Worm (Caenorhabditis elegans) whole organism, L1 larva: ENCODE measurements around the gene F28C10.1.

Source experiments
- F16B12.6 ChIP-seq: fragments of 150-350 bp; optimal IDR thresholded peaks from 2 replicates; lab custom pipeline; 2014; ENCODE audit warnings: missing biosample characterization, missing genetic modification characterization
- aha-1 ChIP-seq: fragments of 150-350 bp; optimal IDR thresholded peaks from 2 replicates; lab custom pipeline; 2014; ENCODE audit warnings: missing biosample characterization, missing genetic modification characterization
- blmp-1 ChIP-seq: fragments of 150-350 bp; optimal IDR thresholded peaks from 2 replicates; lab custom pipeline; 2014; ENCODE audit warnings: missing biosample characterization, missing genetic modification characterization
- ceh-63 ChIP-seq: fragments of 200-800 bp; sonication (Bioruptor generic); optimal IDR thresholded peaks from 2 replicates; lab custom pipeline; 2018; ENCODE audit warnings: mild to moderate bottlenecking, missing genetic modification characterization, missing compliant biosample characterization
- ceh-8 ChIP-seq: fragments of 200-800 bp; sonication (Bioruptor generic); optimal IDR thresholded peaks from 2 replicates; lab custom pipeline; 2018; ENCODE audit warnings: mild to moderate bottlenecking, missing genetic modification characterization, moderate library complexity, missing compliant biosample characterization
- ces-1 ChIP-seq: fragments of 150-350 bp; optimal IDR thresholded peaks from 2 replicates; lab custom pipeline; 2014; ENCODE audit warnings: missing biosample characterization, missing genetic modification reagents, missing genetic modification characterization
- dsc-1 ChIP-seq: sonication (generic microtip); optimal IDR thresholded peaks from 2 replicates; lab custom pipeline; 2016; ENCODE audit warnings: mild to moderate bottlenecking, missing genetic modification characterization, missing compliant biosample characterization
- efl-1 ChIP-seq, 4 experiments: fragments of 150-350 bp; optimal IDR thresholded peaks in 3 of 4; peaks in 1 of 4; 1 replicate in 1 of 4; 2 replicates in 3 of 4; lab custom pipeline; 2014; ENCODE audit warnings: missing biosample characterization in 2 of 4, missing genetic modification characterization in 2 of 4, missing genetic modification reagents in 2 of 4
- elt-2 ChIP-seq: sonication (generic microtip); optimal IDR thresholded peaks from 2 replicates; lab custom pipeline; 2016; ENCODE audit warnings: missing genetic modification characterization, mild to moderate bottlenecking, inconsistent platforms, missing compliant biosample characterization, missing genetic modification reagents
- elt-3 ChIP-seq, 6 experiments: fragments of 150-350 bp in 1 of 6; sonication (generic microtip); optimal IDR thresholded peaks; 2 replicates each; lab custom pipeline; 2017 to 2018; ENCODE audit warnings: missing biosample characterization in 6 of 6, missing genetic modification characterization in 6 of 6, inconsistent platforms in 1 of 6
- ets-5 ChIP-seq: fragments of 200-800 bp; sonication (Bioruptor generic); IDR thresholded peaks from 2 replicates; pipeline ENCODE4 v1.3.6; 2022; ENCODE audit warnings: missing genetic modification characterization, missing compliant biosample characterization
- fkh-10 ChIP-seq: sonication (generic microtip); optimal IDR thresholded peaks from 2 replicates; lab custom pipeline; 2017; ENCODE audit warnings: missing biosample characterization, missing genetic modification reagents, missing genetic modification characterization
- fos-1 ChIP-seq: fragments of 150-350 bp; optimal IDR thresholded peaks from 2 replicates; lab custom pipeline; 2014; ENCODE audit warnings: missing biosample characterization, missing genetic modification characterization
- hlh-4 ChIP-seq: sonication (generic microtip); optimal IDR thresholded peaks from 2 replicates; lab custom pipeline; 2016; ENCODE audit warnings: mild to moderate bottlenecking, missing genetic modification characterization, missing compliant biosample characterization
- hpl-2 ChIP-seq: fragments of 150-350 bp; optimal IDR thresholded peaks from 2 replicates; lab custom pipeline; 2014; ENCODE audit warnings: missing biosample characterization, missing genetic modification reagents, missing genetic modification characterization
- irx-1 ChIP-seq: sonication (generic microtip); optimal IDR thresholded peaks from 2 replicates; lab custom pipeline; 2016; ENCODE audit warnings: missing genetic modification characterization, missing compliant biosample characterization
- lin-14 ChIP-seq: fragments of 200-800 bp; sonication (Bioruptor generic); optimal IDR thresholded peaks from 2 replicates; lab custom pipeline; 2018; ENCODE audit warnings: mild to moderate bottlenecking, missing genetic modification characterization, moderate library complexity, missing compliant biosample characterization
- lin-15B ChIP-seq: fragments of 150-350 bp; sonication (generic microtip); optimal IDR thresholded peaks from 3 replicates; lab custom pipeline; 2014; ENCODE audit warnings: missing biosample characterization, missing genetic modification characterization
- lin-35 ChIP-seq, 2 experiments: fragments of 150-350 bp; optimal IDR thresholded peaks; 2 replicates each; lab custom pipeline; 2014; ENCODE audit warnings: missing biosample characterization in 2 of 2, missing genetic modification characterization in 2 of 2, missing genetic modification reagents in 2 of 2
- lir-3 ChIP-seq: sonication (generic microtip); optimal IDR thresholded peaks from 2 replicates; lab custom pipeline; 2016; ENCODE audit warnings: mild to moderate bottlenecking, missing genetic modification characterization, moderate library complexity, missing compliant biosample characterization; ENCODE audit not compliant: poor library complexity
- lsy-2 ChIP-seq, 2 experiments: fragments of 150-350 bp; optimal IDR thresholded peaks; 2 replicates each; lab custom pipeline; 2014; ENCODE audit warnings: missing biosample characterization in 2 of 2, missing genetic modification characterization in 2 of 2
- mdl-1 ChIP-seq, 2 experiments: fragments of 150-350 bp; optimal IDR thresholded peaks; 2 replicates each; lab custom pipeline; 2014 to 2017; ENCODE audit warnings: missing biosample characterization in 2 of 2, missing genetic modification characterization in 2 of 2, inconsistent platforms in 1 of 2
- mef-2 ChIP-seq: fragments of 150-350 bp; optimal IDR thresholded peaks from 2 replicates; lab custom pipeline; 2014; ENCODE audit warnings: missing biosample characterization, missing genetic modification characterization
- mep-1 ChIP-seq: fragments of 150-350 bp; optimal IDR thresholded peaks from 2 replicates; lab custom pipeline; 2014; ENCODE audit warnings: missing biosample characterization, missing genetic modification characterization
- nhr-20 ChIP-seq: sonication (generic microtip); optimal IDR thresholded peaks from 2 replicates; lab custom pipeline; 2016; ENCODE audit warnings: mild to moderate bottlenecking, missing genetic modification characterization, missing compliant biosample characterization
- nhr-28 ChIP-seq: fragments of 150-350 bp; optimal IDR thresholded peaks from 2 replicates; lab custom pipeline; 2014; ENCODE audit warnings: missing biosample characterization, missing genetic modification characterization
- nhr-71 ChIP-seq: sonication (generic microtip); optimal IDR thresholded peaks from 2 replicates; lab custom pipeline; 2016; ENCODE audit warnings: mild to moderate bottlenecking, missing genetic modification characterization, moderate library complexity, missing compliant biosample characterization
- nhr-85 ChIP-seq: sonication (generic microtip); peaks from one replicate; lab custom pipeline; 2016; ENCODE audit warnings: missing genetic modification characterization, inconsistent platforms, missing compliant biosample characterization
- nhr-90 ChIP-seq: sonication (generic microtip); optimal IDR thresholded peaks from 2 replicates; lab custom pipeline; 2016; ENCODE audit warnings: mild to moderate bottlenecking, missing genetic modification characterization, missing compliant biosample characterization; ENCODE audit not compliant: poor library complexity
- pag-3 ChIP-seq: sonication (generic microtip); optimal IDR thresholded peaks from 2 replicates; lab custom pipeline; 2017; ENCODE audit warnings: missing genetic modification characterization, mild to moderate bottlenecking, missing compliant biosample characterization, antibody characterized with exemption, borderline replicate concordance; ENCODE audit not compliant: insufficient read depth
- pqm-1 ChIP-seq: sonication (generic microtip); optimal IDR thresholded peaks from 3 replicates; lab custom pipeline; 2017; ENCODE audit warnings: missing biosample characterization, missing genetic modification characterization
- rnt-1 ChIP-seq: sonication (generic microtip); optimal IDR thresholded peaks from 2 replicates; lab custom pipeline; 2016; ENCODE audit warnings: mild to moderate bottlenecking, missing genetic modification characterization, moderate library complexity, missing compliant biosample characterization
- skn-1 ChIP-seq: fragments of 150-350 bp; optimal IDR thresholded peaks from 2 replicates; lab custom pipeline; 2014; ENCODE audit warnings: missing biosample characterization, missing genetic modification characterization
- snpc-4 ChIP-seq: fragments of 150-350 bp; optimal IDR thresholded peaks from 2 replicates; lab custom pipeline; 2014; ENCODE audit warnings: missing biosample characterization, missing genetic modification characterization
- snu-23 ChIP-seq: sonication (generic microtip); optimal IDR thresholded peaks from 2 replicates; lab custom pipeline; 2016; ENCODE audit warnings: missing genetic modification characterization, missing compliant biosample characterization
- sup-37 ChIP-seq: fragments of 200-800 bp; sonication (Bioruptor generic); optimal IDR thresholded peaks from 2 replicates; lab custom pipeline; 2018; ENCODE audit warnings: mild to moderate bottlenecking, missing genetic modification characterization, missing compliant biosample characterization
- swsn-7 ChIP-seq: sonication (generic microtip); optimal IDR thresholded peaks from 2 replicates; lab custom pipeline; 2016; ENCODE audit warnings: missing genetic modification characterization, missing compliant biosample characterization
- tlp-1 ChIP-seq: fragments of 150-350 bp; optimal IDR thresholded peaks from 2 replicates; lab custom pipeline; 2014; ENCODE audit warnings: missing biosample characterization, missing genetic modification characterization
- unc-130 ChIP-seq: fragments of 150-350 bp; optimal IDR thresholded peaks from 2 replicates; lab custom pipeline; 2017; ENCODE audit warnings: missing biosample characterization, missing genetic modification characterization, inconsistent platforms
- unc-86 ChIP-seq: sonication (generic microtip); optimal IDR thresholded peaks from 2 replicates; lab custom pipeline; 2016; ENCODE audit warnings: missing genetic modification characterization, missing compliant biosample characterization
- vab-15 ChIP-seq: sonication (generic microtip); optimal IDR thresholded peaks from 2 replicates; lab custom pipeline; 2017; ENCODE audit warnings: missing genotype, mild to moderate bottlenecking, missing genetic modification characterization, missing compliant biosample characterization
- zag-1 ChIP-seq: fragments of 150-350 bp; optimal IDR thresholded peaks from 2 replicates; lab custom pipeline; 2014; ENCODE audit warnings: missing biosample characterization, missing genetic modification characterization
- zip-4 ChIP-seq: fragments of 200-800 bp; sonication (Bioruptor generic); optimal IDR thresholded peaks from 2 replicates; lab custom pipeline; 2018; ENCODE audit warnings: mild to moderate bottlenecking, missing genetic modification characterization, moderate library complexity, missing compliant biosample characterization

Gene F28C10.1

DNA sequence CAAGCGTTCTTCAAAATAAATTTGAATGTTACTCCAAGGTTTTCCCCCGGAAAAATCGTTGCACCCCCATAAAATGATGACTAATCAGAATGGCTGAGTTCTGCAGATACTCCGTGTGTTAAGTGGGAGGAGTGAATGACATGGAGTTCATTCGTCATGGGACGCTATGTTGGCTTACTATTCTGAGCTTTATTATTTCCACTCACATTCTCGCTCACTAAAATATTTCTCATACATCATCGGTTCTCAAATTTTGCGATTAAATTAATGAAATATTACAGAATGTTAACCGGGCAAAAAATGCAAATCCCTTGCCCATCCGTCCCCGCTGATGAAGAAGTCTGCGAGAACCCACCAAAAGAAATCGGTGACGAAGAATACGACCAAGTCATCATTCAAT is at the start of gene F28C10.1:
Gene F28C10.1 (plus strand): TSS at position 301 of the 400 bp plus-strand sequence.
- TF ChIP-seq nhr-20 (tag; lab: Kevin White, UChicago) (no peak), tlp-1 (tag; lab: Kevin White, UChicago) (no peak), ceh-8 (GFP tag; lab: Kevin White, UChicago) (no peak), swsn-7 (tag; lab: Kevin White, UChicago) (no peak), nhr-28 (no peak), dsc-1 (tag; lab: Kevin White, UChicago) (no peak), F16B12.6 (tag; lab: Kevin White, UChicago) (no peak), mef-2 (tag; lab: Kevin White, UChicago) (no peak), nhr-71 (no peak), ceh-63 (GFP tag; lab: Kevin White, UChicago) (no peak), snu-23 (no peak), rnt-1 (tag; lab: Kevin White, UChicago) (no peak), hpl-2 (no peak), lir-3 (no peak), unc-130 (tag; lab: Kevin White, UChicago) (no peak), lin-35 (GFP tag; optimal IDR thresholded peaks at IDR 0.05; lab: Kevin White, UChicago) (no peak), nhr-85 (tag; lab: Kevin White, UChicago) (no peak), sup-37 (GFP tag; lab: Kevin White, UChicago) (no peak)

DNA sequence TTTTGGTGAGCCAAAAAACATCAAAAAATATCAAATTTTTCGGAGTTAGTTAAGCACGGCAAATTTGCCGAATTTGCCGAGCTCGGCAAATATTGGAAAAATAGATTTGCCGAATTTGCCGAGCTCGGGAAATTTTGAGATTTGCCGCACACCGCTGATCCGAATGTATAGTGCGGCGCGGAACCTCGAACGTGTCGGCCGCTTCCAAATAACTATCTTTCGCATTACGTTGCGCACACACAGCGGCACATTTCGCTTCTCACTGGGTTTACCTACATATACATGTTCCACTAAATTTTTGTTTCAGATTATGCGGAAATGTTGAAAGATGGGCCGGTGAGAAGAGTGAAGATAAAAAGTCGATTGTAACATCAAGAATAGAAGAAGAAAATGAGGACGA is 46.1 kb upstream of the F28C10.1 start:
- TF ChIP-seq zag-1 (tag; lab: Kevin White, UChicago) (no peak), snpc-4 (tag; lab: Kevin White, UChicago) (peak; percentile 42)
- TF ChIP-seq, all 84 proteins: peak for 1

DNA sequence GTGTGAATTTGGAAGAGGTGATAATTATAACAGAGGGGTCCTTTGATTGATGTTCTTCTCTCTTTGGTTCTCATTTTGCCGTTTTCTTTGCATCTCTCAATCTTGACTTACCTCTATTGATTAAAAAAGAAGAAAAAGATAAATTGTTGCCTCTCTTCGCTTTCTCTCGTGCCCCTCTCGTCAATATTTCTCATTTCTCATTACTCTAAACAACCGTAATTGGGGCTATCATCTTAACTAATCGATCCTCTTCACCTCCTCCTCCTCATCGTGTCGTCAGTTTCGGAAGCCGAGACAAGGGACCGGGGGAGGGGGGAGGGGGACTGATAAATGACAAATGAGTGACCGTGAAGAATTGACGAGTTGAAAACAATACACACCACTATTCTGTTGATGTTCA is 44.3 kb upstream of the F28C10.1 start:
- peak; percentile 28 for TF ChIP-seq snu-23
- TF ChIP-seq unc-130 (tag; lab: Kevin White, UChicago): no peak
- peak in 1 of 2 experiments; percentile 43 for TF ChIP-seq lsy-2 (tag; optimal IDR thresholded peaks at IDR 0.05; lab: Kevin White, UChicago)
- TF ChIP-seq vab-15 (tag; lab: Kevin White, UChicago): peak; percentile 51
- TF ChIP-seq lin-35 (GFP tag; optimal IDR thresholded peaks at IDR 0.05; lab: Kevin White, UChicago): peak in 1 of 2 experiments; percentile 17
- peak; percentile 58 for TF ChIP-seq nhr-90 (tag; lab: Kevin White, UChicago)
- no peak for TF ChIP-seq zip-4
- peak; percentile 72 for TF ChIP-seq lin-14
- peak; percentile 14 for TF ChIP-seq nhr-71
- TF ChIP-seq mdl-1 (tag; optimal IDR thresholded peaks at IDR 0.05; lab: Kevin White, UChicago): peak in 1 of 2 experiments; percentile 9
- no peak for TF ChIP-seq elt-2 (tag; lab: Kevin White, UChicago)
- TF ChIP-seq blmp-1 (tag; lab: Kevin White, UChicago): peak; percentile 81
- no peak for TF ChIP-seq fos-1 (tag; lab: Kevin White, UChicago)
- TF ChIP-seq elt-3 (tag; optimal IDR thresholded peaks at IDR 0.05; lab: Kevin White, UChicago): peak in 4 of 6 experiments; percentile 39 to 81 (median 62)
- no peak for TF ChIP-seq fkh-10 (GFP tag; lab: Kevin White, UChicago)
- TF ChIP-seq nhr-20 (tag; lab: Kevin White, UChicago): peak; percentile 14
- peak; percentile 17 for TF ChIP-seq mep-1 (tag; lab: Kevin White, UChicago)
- TF ChIP-seq nhr-85 (tag; lab: Kevin White, UChicago): peak; percentile 85

DNA sequence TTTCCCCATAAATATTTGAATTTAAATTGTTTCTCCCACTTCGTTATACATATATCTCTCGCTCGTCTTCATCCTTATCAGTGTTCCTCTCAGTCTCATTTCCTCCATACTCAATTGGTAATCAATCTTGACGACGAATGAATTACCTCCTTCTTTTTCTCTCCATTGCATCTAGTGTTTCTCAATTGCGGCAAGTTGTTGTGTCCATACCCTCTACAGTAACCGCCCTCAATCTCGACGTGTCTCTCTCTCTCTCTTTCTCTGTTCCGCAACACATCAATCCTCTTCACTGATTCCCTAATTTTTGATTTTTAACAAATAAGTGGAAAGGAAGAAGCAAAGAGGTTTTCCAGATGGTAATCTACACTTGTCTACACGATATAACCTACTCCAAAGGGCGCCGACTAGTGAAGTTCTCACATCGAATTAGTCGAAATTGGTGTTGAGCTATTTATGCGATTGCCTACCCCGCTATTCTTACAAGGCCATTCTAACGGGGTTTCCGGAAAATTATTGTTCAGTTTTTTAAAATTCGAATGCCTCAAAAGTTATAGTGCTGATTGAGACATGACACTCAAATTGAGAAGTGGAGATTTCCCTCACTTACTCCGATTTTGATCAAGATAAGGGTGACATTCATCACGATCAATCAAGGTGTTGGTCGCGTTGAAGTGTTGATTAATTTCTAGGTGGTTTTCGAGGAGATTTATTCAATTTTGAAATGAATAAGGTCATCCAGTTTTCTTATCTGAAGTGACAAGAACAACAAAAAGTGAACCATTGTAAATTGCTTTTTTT is 38.7 kb upstream of the F28C10.1 start:
- peak; percentile 36 for TF ChIP-seq rnt-1 (tag; lab: Kevin White, UChicago)
- peak; percentile 15 for TF ChIP-seq snu-23
- peak; percentile 11 for TF ChIP-seq nhr-90 (tag; lab: Kevin White, UChicago)
- peak in 1 of 2 experiments; percentile 68 for TF ChIP-seq lsy-2 (tag; optimal IDR thresholded peaks at IDR 0.05; lab: Kevin White, UChicago)
- peak; percentile 3 for TF ChIP-seq unc-130 (tag; lab: Kevin White, UChicago)
- no peak for TF ChIP-seq ets-5
- TF ChIP-seq ces-1 (GFP tag; lab: Kevin White, UChicago): no peak
- TF ChIP-seq irx-1: no peak
- no peak for TF ChIP-seq skn-1 (tag; lab: Kevin White, UChicago)
- no peak for TF ChIP-seq hlh-4 (tag; lab: Kevin White, UChicago)
- TF ChIP-seq pag-3 (tag; lab: Kevin White, UChicago): peak; percentile 17
- TF ChIP-seq elt-3 (tag; optimal IDR thresholded peaks at IDR 0.05; lab: Kevin White, UChicago): peak in 4 of 6 experiments; percentile 60 to 89 (median 87)
- no peak for TF ChIP-seq efl-1 (optimal IDR thresholded peaks at IDR 0.05; lab: Kevin White, UChicago)
- TF ChIP-seq efl-1 (GFP tag; optimal IDR thresholded peaks at IDR 0.05 in 1 of 2; lab: Kevin White, UChicago): peak in 1 of 2 experiments; percentile 78
- no peak for TF ChIP-seq unc-86
- TF ChIP-seq lin-35 (GFP tag; optimal IDR thresholded peaks at IDR 0.05; lab: Kevin White, UChicago): peak in 1 of 2 experiments; percentile 25
- TF ChIP-seq pqm-1: no peak
- no peak for TF ChIP-seq aha-1 (tag; lab: Kevin White, UChicago)
- peak; percentile 83 for TF ChIP-seq blmp-1 (tag; lab: Kevin White, UChicago)
- peak; percentile 73 for TF ChIP-seq nhr-85 (tag; lab: Kevin White, UChicago)
- peak; percentile 40 for TF ChIP-seq lin-14
- TF ChIP-seq lin-15B (tag; lab: Kevin White, UChicago): no peak
